Worm (Caenorhabditis elegans): ENCODE data around the gene F56D6.19.

- TF ChIP-seq ama-1 (optimal IDR thresholded peaks at IDR 0.05) (no peak), ama-1 (GFP tag; optimal IDR thresholded peaks at IDR 0.05) (no peak), tlf-1 (GFP tag; optimal IDR thresholded peaks at IDR 0.05) (no peak), unc-130 (GFP tag; optimal IDR thresholded peaks at IDR 0.05) (no peak), let-526 (GFP tag; IDR thresholded peaks at IDR 0.05) (no peak), T26A5.8 (tag; optimal IDR thresholded peaks at IDR 0.05) (no peak), C06A6.2 (GFP tag; conservative IDR thresholded peaks at IDR 0.05) (no peak), mxl-1 (tag; optimal IDR thresholded peaks at IDR 0.05) (no peak)
Measured at ce11 chrIV:3926117-3926516, 11.6 kb downstream of the F56D6.19 start, which contains the start of gene clec-68.

All from whole organism, young adult.